Fruit fly (Drosophila melanogaster) whole organism, embryonic: Measurements from ENCODE around the gene CG31922.

Experiments used
- Bdp1 ChIP-seq: fragments of 200-800 bp; sonication (Bioruptor generic); optimal IDR thresholded peaks from 3 replicates; lab custom pipeline; 2016; ENCODE audit warnings: missing biosample characterization, missing genetic modification characterization
- CG10462 ChIP-seq: fragments of 200-800 bp; sonication (Bioruptor generic); optimal IDR thresholded peaks from 2 replicates; lab custom pipeline; 2016; ENCODE audit warnings: missing biosample characterization, missing genetic modification characterization
- CG10565 ChIP-seq: fragments of 200-800 bp; sonication (Bioruptor generic); optimal IDR thresholded peaks from 3 replicates; lab custom pipeline; 2016; ENCODE audit warnings: missing biosample characterization, mild to moderate bottlenecking, missing genetic modification characterization
- CG10959 ChIP-seq: fragments of 200-800 bp; sonication (Bioruptor generic); IDR thresholded peaks from 2 replicates; pipeline ENCODE4 v1.3.6; 2022; ENCODE audit warnings: missing biosample characterization, missing genetic modification characterization
- CG11504 ChIP-seq: fragments of 200-800 bp; sonication (Bioruptor generic); optimal IDR thresholded peaks from 3 replicates; lab custom pipeline; 2019; ENCODE audit warnings: missing biosample characterization, mild to moderate bottlenecking, missing genetic modification characterization, moderate library complexity
- CG11695 ChIP-seq: fragments of 200-800 bp; sonication (Bioruptor generic); IDR thresholded peaks from 3 replicates; pipeline ENCODE4 v1.3.6; 2022; ENCODE audit warnings: missing biosample characterization, missing genetic modification characterization
- CG12769 ChIP-seq: fragments of 200-800 bp; sonication (Bioruptor generic); optimal IDR thresholded peaks from 2 replicates; lab custom pipeline; 2019; ENCODE audit warnings: missing biosample characterization, mild to moderate bottlenecking, missing genetic modification characterization, moderate library complexity
- CG13123 ChIP-seq: fragments of 200-800 bp; sonication (Bioruptor generic); optimal IDR thresholded peaks from 2 replicates; lab custom pipeline; 2016; ENCODE audit warnings: missing biosample characterization, missing genetic modification characterization
- CG13894 ChIP-seq: fragments of 200-800 bp; sonication (Bioruptor generic); optimal IDR thresholded peaks from 3 replicates; lab custom pipeline; 2018; ENCODE audit warnings: missing biosample characterization, mild to moderate bottlenecking, missing genetic modification characterization, moderate library complexity
- CG14667 ChIP-seq: fragments of 200-800 bp; sonication (Bioruptor generic); IDR thresholded peaks from 2 replicates; pipeline ENCODE4 v1.3.6; 2022; ENCODE audit warnings: missing biosample characterization, missing genetic modification characterization
- CG1529 ChIP-seq: fragments of 200-800 bp; sonication (Bioruptor generic); optimal IDR thresholded peaks from 3 replicates; lab custom pipeline; 2018; ENCODE audit warnings: missing biosample characterization, missing genetic modification characterization
- CG15514 ChIP-seq: fragments of 200-800 bp; sonication (Bioruptor generic); optimal IDR thresholded peaks from 3 replicates; lab custom pipeline; 2017; ENCODE audit warnings: missing biosample characterization, missing genetic modification characterization, mild to moderate bottlenecking, moderate library complexity, missing genetic modification reagents
- CG1832 ChIP-seq: fragments of 200-800 bp; sonication (Bioruptor generic); optimal IDR thresholded peaks from 2 replicates; lab custom pipeline; 2017; ENCODE audit warnings: missing biosample characterization, mild to moderate bottlenecking, missing genetic modification characterization, inconsistent platforms
- CG18599 ChIP-seq: fragments of 200-800 bp; sonication (Bioruptor generic); optimal IDR thresholded peaks from 3 replicates; lab custom pipeline; 2017; ENCODE audit warnings: missing biosample characterization, missing genetic modification characterization, mild to moderate bottlenecking, moderate library complexity, missing genetic modification reagents
- CG2199 ChIP-seq: fragments of 200-800 bp; sonication (Bioruptor generic); IDR thresholded peaks from 3 replicates; pipeline ENCODE4 v1.3.6; 2022; ENCODE audit warnings: missing biosample characterization, missing genetic modification characterization
- CG30020 ChIP-seq: fragments of 200-800 bp; optimal IDR thresholded peaks from 2 replicates; lab custom pipeline; 2019; ENCODE audit warnings: missing biosample characterization, mild to moderate bottlenecking, missing genetic modification characterization, moderate library complexity
- CG3065 ChIP-seq: fragments of 200-800 bp; sonication (Bioruptor generic); optimal IDR thresholded peaks from 2 replicates; lab custom pipeline; 2016; ENCODE audit warnings: missing biosample characterization, missing genetic modification characterization
- CG3838 ChIP-seq: fragments of 200-800 bp; sonication (Bioruptor generic); optimal IDR thresholded peaks from 3 replicates; lab custom pipeline; 2016; ENCODE audit warnings: missing biosample characterization, missing genetic modification characterization
- CG4328 ChIP-seq: fragments of 200-800 bp; sonication (Bioruptor generic); optimal IDR thresholded peaks from 3 replicates; lab custom pipeline; 2017; ENCODE audit warnings: missing biosample characterization, missing genetic modification reagents, missing genetic modification characterization
- CG5953 ChIP-seq: fragments of 200-800 bp; sonication (Bioruptor generic); IDR thresholded peaks from 2 replicates; pipeline ENCODE4 v1.3.6; 2022; ENCODE audit warnings: missing biosample characterization, missing genetic modification characterization
- CG6175 ChIP-seq: fragments of 200-800 bp; sonication (Bioruptor generic); IDR thresholded peaks from 3 replicates; pipeline ENCODE4 v1.3.6; 2022; ENCODE audit warnings: missing biosample characterization, missing genetic modification characterization
- CG8089 ChIP-seq: fragments of 200-800 bp; sonication (Bioruptor generic); optimal IDR thresholded peaks from 3 replicates; lab custom pipeline; 2016; ENCODE audit warnings: missing biosample characterization, missing genetic modification characterization
- CG8478 ChIP-seq: fragments of >200 bp; optimal IDR thresholded peaks from 2 replicates; lab custom pipeline; 2018
- Dfd ChIP-seq, 2 experiments: fragments of >200 bp; optimal IDR thresholded peaks; 2 replicates each; lab custom pipeline; 2017; ENCODE audit warnings: missing biosample characterization in 2 of 2, missing genetic modification characterization in 2 of 2
- Dip3 ChIP-seq: fragments of 200-800 bp; sonication (Bioruptor generic); optimal IDR thresholded peaks from 3 replicates; lab custom pipeline; 2016; ENCODE audit warnings: missing biosample characterization, missing genetic modification characterization
- Elba2 ChIP-seq: fragments of 200-800 bp; sonication (Bioruptor generic); optimal IDR thresholded peaks from 3 replicates; lab custom pipeline; 2016; ENCODE audit warnings: missing biosample characterization, missing genetic modification characterization
- HLH54F ChIP-seq: fragments of 200-800 bp; sonication (Bioruptor generic); optimal IDR thresholded peaks from 3 replicates; lab custom pipeline; 2016; ENCODE audit warnings: missing biosample characterization, missing genetic modification characterization
- Hey ChIP-seq: fragments of 200-800 bp; sonication (Bioruptor generic); optimal IDR thresholded peaks from 3 replicates; lab custom pipeline; 2018; ENCODE audit warnings: missing biosample characterization, mild to moderate bottlenecking, missing genetic modification characterization
- Kr ChIP-seq: fragments of 200-800 bp; sonication (Bioruptor generic); optimal IDR thresholded peaks from 2 replicates; lab custom pipeline; 2017; ENCODE audit warnings: missing biosample characterization, mild to moderate bottlenecking, missing genetic modification characterization
- Sox102F ChIP-seq: fragments of 200-800 bp; sonication (Bioruptor generic); optimal IDR thresholded peaks from 2 replicates; lab custom pipeline; 2018; ENCODE audit warnings: missing biosample characterization, mild to moderate bottlenecking, missing genetic modification characterization, moderate library complexity
- Usf ChIP-seq: fragments of 200-800 bp; sonication (Bioruptor generic); optimal IDR thresholded peaks from 2 replicates; lab custom pipeline; 2017; ENCODE audit warnings: missing genotype, missing biosample characterization, missing genetic modification characterization
- ara ChIP-seq: fragments of 200-800 bp; sonication (Bioruptor generic); IDR thresholded peaks from 2 replicates; pipeline ENCODE4 v1.3.6; 2022; ENCODE audit warnings: missing biosample characterization, missing genetic modification characterization
- chm ChIP-seq: fragments of 200-800 bp; sonication (Bioruptor generic); IDR thresholded peaks from 2 replicates; pipeline ENCODE4 v1.3.6; 2022; ENCODE audit warnings: missing biosample characterization, missing genetic modification characterization
- disco-r ChIP-seq: fragments of 200-800 bp; sonication (Bioruptor generic); optimal IDR thresholded peaks from 2 replicates; lab custom pipeline; 2016; ENCODE audit warnings: missing biosample characterization, missing genetic modification characterization
- ems ChIP-seq: fragments of 200-800 bp; sonication (Bioruptor generic); optimal IDR thresholded peaks from 3 replicates; lab custom pipeline; 2016; ENCODE audit warnings: missing biosample characterization, missing genetic modification characterization
- exex ChIP-seq: fragments of 200-800 bp; sonication (Bioruptor generic); optimal IDR thresholded peaks from 4 replicates; lab custom pipeline; 2018; ENCODE audit warnings: missing biosample characterization, mild to moderate bottlenecking, missing genetic modification characterization, moderate library complexity
- gro ChIP-seq: fragments of 200-800 bp; sonication (Bioruptor generic); optimal IDR thresholded peaks from 2 replicates; lab custom pipeline; 2016; ENCODE audit warnings: missing biosample characterization, missing genetic modification characterization
- gsb ChIP-seq: fragments of 200-800 bp; sonication (Bioruptor generic); IDR thresholded peaks from 2 replicates; pipeline ENCODE4 v1.3.6; 2022; ENCODE audit warnings: missing biosample characterization, missing genetic modification characterization
- her ChIP-seq: fragments of 200-800 bp; sonication (Bioruptor generic); optimal IDR thresholded peaks from 2 replicates; lab custom pipeline; 2016; ENCODE audit warnings: missing biosample characterization, missing genetic modification characterization
- hkb ChIP-seq, 2 experiments: fragments of 200-800 bp in 1 of 2; fragments of >200 bp in 1 of 2; sonication (Bioruptor generic) in 1 of 2; IDR thresholded peaks in 1 of 2; optimal IDR thresholded peaks in 1 of 2; 2 replicates each; pipeline versions ENCODE4 v1.3.6 to Lab custom; 2017 to 2022; ENCODE audit warnings: missing biosample characterization in 1 of 2, missing genetic modification characterization in 1 of 2
- hth ChIP-seq: fragments of >200 bp; optimal IDR thresholded peaks from 2 replicates; lab custom pipeline; 2017; ENCODE audit warnings: inconsistent platforms
- ind ChIP-seq: fragments of 200-800 bp; sonication (Bioruptor generic); optimal IDR thresholded peaks from 3 replicates; lab custom pipeline; 2016; ENCODE audit warnings: missing biosample characterization, missing genetic modification characterization
- insv ChIP-seq, 2 experiments: fragments of 200-800 bp; sonication (Bioruptor generic); optimal IDR thresholded peaks; 3 replicates each; lab custom pipeline; 2016 to 2018; ENCODE audit warnings: missing biosample characterization in 2 of 2, missing genetic modification characterization in 2 of 2
- otp ChIP-seq: fragments of 200-800 bp; sonication (Bioruptor generic); IDR thresholded peaks from 3 replicates; pipeline ENCODE4, ENCODE4 v1.3.6; 2022; ENCODE audit warnings: missing biosample characterization, missing genetic modification characterization
- pfk ChIP-seq: fragments of 200-800 bp; sonication (Bioruptor generic); optimal IDR thresholded peaks from 2 replicates; lab custom pipeline; 2018; ENCODE audit warnings: missing biosample characterization, mild to moderate bottlenecking, missing genetic modification characterization, moderate library complexity
- sima ChIP-seq: fragments of 200-800 bp; sonication (Bioruptor generic); optimal IDR thresholded peaks from 2 replicates; lab custom pipeline; 2016; ENCODE audit warnings: missing biosample characterization, missing genetic modification characterization
- sob ChIP-seq: fragments of 200-800 bp; sonication (Bioruptor generic); IDR thresholded peaks from 2 replicates; pipeline ENCODE4 v1.3.6; 2022; ENCODE audit warnings: missing biosample characterization, missing genetic modification characterization
- sug ChIP-seq: fragments of 200-800 bp; optimal IDR thresholded peaks from 2 replicates; lab custom pipeline; 2019; ENCODE audit warnings: missing biosample characterization, mild to moderate bottlenecking, missing genetic modification characterization, moderate library complexity
- tin ChIP-seq: fragments of 200-800 bp; sonication (Bioruptor generic); optimal IDR thresholded peaks from 3 replicates; lab custom pipeline; 2016; ENCODE audit warnings: missing biosample characterization, missing genetic modification characterization
- unc-4 ChIP-seq: fragments of 200-800 bp; sonication (Bioruptor generic); IDR thresholded peaks from 2 replicates; pipeline ENCODE4 v1.3.6; 2022; ENCODE audit warnings: missing biosample characterization, missing genetic modification characterization; ENCODE audit not compliant: partially characterized antibody
- vvl ChIP-seq: fragments of 200-800 bp; sonication (Bioruptor generic); IDR thresholded peaks from 2 replicates; pipeline ENCODE4 v1.3.6; 2022; ENCODE audit warnings: missing biosample characterization, missing genetic modification characterization
- zfh1 ChIP-seq: fragments of 200-800 bp; sonication (Bioruptor generic); IDR thresholded peaks from 3 replicates; pipeline ENCODE4 v1.3.6; 2022; ENCODE audit warnings: missing biosample characterization, missing genetic modification characterization

Gene CG31922

dm6 chr2L:1169867-1170415 lies at the start of gene CG31922, which contains the start of gene Plap:
Gene CG31922 (plus strand): TSS chr2L:1170181.
Gene Plap (minus strand): TSS chr2L:1170365.
- no peak for TF ChIP-seq CG1832
- no peak for TF ChIP-seq CG11504
- TF ChIP-seq Sox102F: no peak
- TF ChIP-seq CG13894: no peak
- peak; percentile 78 for TF ChIP-seq Dip3 (GFP tag; lab: Kevin White, UChicago)
- peak; percentile 75 for TF ChIP-seq ind (GFP tag; lab: Kevin White, UChicago)
- no peak for TF ChIP-seq Kr (GFP tag; lab: Kevin White, UChicago)
- TF ChIP-seq CG8478 (lab: Kevin White, UChicago): no peak
- TF ChIP-seq gsb (GFP tag; lab: Robert Waterston, UW): no peak
- no peak for TF ChIP-seq Dfd (GFP tag; optimal IDR thresholded peaks at IDR 0.05; lab: Kevin White, UChicago)
- TF ChIP-seq ara (GFP tag; lab: Robert Waterston, UW): no peak
- TF ChIP-seq CG11695 (GFP tag; lab: Robert Waterston, UW): no peak
- no peak for TF ChIP-seq CG8089
- TF ChIP-seq chm: no peak
- no peak for TF ChIP-seq exex (tag; lab: Kevin White, UChicago)
- TF ChIP-seq CG13123: peak; percentile 47
- TF ChIP-seq CG14667 (GFP tag; lab: Robert Waterston, UW): no peak
- TF ChIP-seq gro (GFP tag; lab: Kevin White, UChicago): peak; percentile 31
- peak; percentile 9 for TF ChIP-seq her (GFP tag; lab: Kevin White, UChicago)
- TF ChIP-seq CG18599 (GFP tag; lab: Kevin White, UChicago): peak; percentile 60
- no peak for TF ChIP-seq hth (lab: Kevin White, UChicago)
- TF ChIP-seq sug (tag; lab: Kevin White, UChicago): peak; percentile 87
- TF ChIP-seq CG15514 (GFP tag; lab: Kevin White, UChicago): peak; percentile 83
- TF ChIP-seq CG1529 (GFP tag; lab: Kevin White, UChicago): no peak
- TF ChIP-seq zfh1 (GFP tag; lab: Robert Waterston, UW): no peak
- no peak for TF ChIP-seq CG10959
- no peak for TF ChIP-seq Elba2 (GFP tag; lab: Kevin White, UChicago)
- no peak for TF ChIP-seq CG3065 (GFP tag; lab: Kevin White, UChicago)
- peak; percentile 25; the same call in 1 of the 2 replicates for TF ChIP-seq vvl (GFP tag; lab: Robert Waterston, UW)
- peak; percentile 95 for TF ChIP-seq unc-4
- TF ChIP-seq Bdp1 (GFP tag; lab: Kevin White, UChicago): peak; percentile 64
- TF ChIP-seq hkb (optimal IDR thresholded peaks at IDR 0.05; lab: Kevin White, UChicago): no peak
- peak; percentile 59; the same call in 1 of the 2 replicates for TF ChIP-seq hkb (GFP tag; IDR thresholded peaks at IDR 0.05; lab: Robert Waterston, UW)
- TF ChIP-seq CG30020: peak; percentile 68
- peak; percentile 31 for TF ChIP-seq disco-r (GFP tag; lab: Kevin White, UChicago)
- TF ChIP-seq CG6175 (GFP tag; lab: Robert Waterston, UW): no peak
- TF ChIP-seq HLH54F: peak; percentile 75
- peak in 1 of 2 experiments; percentile 35 for TF ChIP-seq insv (GFP tag; optimal IDR thresholded peaks at IDR 0.05; lab: Kevin White, UChicago)
- no peak for TF ChIP-seq pfk (GFP tag; lab: Kevin White, UChicago)
- TF ChIP-seq CG4328 (GFP tag; lab: Kevin White, UChicago): peak; percentile 55
- TF ChIP-seq Hey (tag; lab: Kevin White, UChicago): no peak
- no peak for TF ChIP-seq sima (GFP tag; lab: Kevin White, UChicago)
- peak; percentile 76 for TF ChIP-seq tin (GFP tag; lab: Kevin White, UChicago)
- no peak for TF ChIP-seq CG12769 (tag; lab: Kevin White, UChicago)
- TF ChIP-seq ems: peak; percentile 71
- TF ChIP-seq sob (GFP tag; lab: Robert Waterston, UW): peak; percentile 73
- no peak for TF ChIP-seq CG2199 (GFP tag; lab: Robert Waterston, UW)
- no peak for TF ChIP-seq CG5953 (GFP tag; lab: Robert Waterston, UW)
- TF ChIP-seq CG10565: no peak
- peak; percentile 38 for TF ChIP-seq CG10462 (GFP tag; lab: Kevin White, UChicago)
- no peak for TF ChIP-seq Usf (GFP tag; lab: Kevin White, UChicago)
- no peak for TF ChIP-seq otp (GFP tag; lab: Robert Waterston, UW)
- TF ChIP-seq CG3838 (GFP tag; lab: Kevin White, UChicago): no peak
